Fruit fly (Drosophila melanogaster): ENCODE measurements around the gene CG13996.

- TF ChIP-seq dsx (GFP tag; optimal IDR thresholded peaks at IDR 0.05; ENCODE audit: poor library complexity, severe bottlenecking): peak; percentile 89
- TF ChIP-seq CG7368 (GFP tag; optimal IDR thresholded peaks at IDR 0.05): peak; percentile 10
- peak; percentile 29 for TF ChIP-seq Hr4 (GFP tag; optimal IDR thresholded peaks at IDR 0.05)
- no peak for TF ChIP-seq dac (GFP tag; optimal IDR thresholded peaks at IDR 0.05)
- peak; percentile 73 for TF ChIP-seq CG6808 (GFP tag; optimal IDR thresholded peaks at IDR 0.05)
- TF ChIP-seq CG9139 (GFP tag; optimal IDR thresholded peaks at IDR 0.05): peak; percentile 71
- peak; percentile 58 for TF ChIP-seq Sox15 (GFP tag; optimal IDR thresholded peaks at IDR 0.05)
Observed at dm6 chr2L:6022793-6023192, 2.2 kb downstream of the CG13996 start.
